Fruit fly (Drosophila melanogaster): ENCODE results near the gene CG13014.

The CG13014 gene

dm6 chrX:16610601-16611058 lies 23.0 kb downstream of the CG13014 start, which contains the start of gene mbt (continued):
- TF ChIP-seq CG6272 (GFP tag; IDR thresholded peaks at IDR 0.05) (no peak), Dref (GFP tag; IDR thresholded peaks at IDR 0.05) (peak; percentile 75), dati (GFP tag; IDR thresholded peaks at IDR 0.05) (no peak), Ets65A (GFP tag) (peak; percentile 35), tap (tag; optimal IDR thresholded peaks at IDR 0.05) (no peak), so (GFP tag; IDR thresholded peaks at IDR 0.05) (no peak), CG18476 (GFP tag; optimal IDR thresholded peaks at IDR 0.05) (no peak), CG1529 (GFP tag; optimal IDR thresholded peaks at IDR 0.05) (no peak), insv (GFP tag; optimal IDR thresholded peaks at IDR 0.05) (peak in 1 of 2 experiments; percentile 56), Fer3 (tag; optimal IDR thresholded peaks at IDR 0.05) (no peak), Mad (GFP tag; optimal IDR thresholded peaks at IDR 0.05) (no peak), sens (GFP tag) (no peak), Hand (GFP tag; optimal IDR thresholded peaks at IDR 0.05) (no peak), CG11247 (GFP tag; IDR thresholded peaks at IDR 0.05) (no peak), CG4360 (GFP tag; IDR thresholded peaks at IDR 0.05) (peak; percentile 94), vvl (GFP tag; IDR thresholded peaks at IDR 0.05) (no peak), amos (GFP tag; IDR thresholded peaks at IDR 0.05; ENCODE audit: partially characterized antibody) (peak; percentile 96), CG12744 (GFP tag; optimal IDR thresholded peaks at IDR 0.05) (no peak), Trl (optimal IDR thresholded peaks at IDR 0.05) (no peak), Trl (GFP tag; optimal IDR thresholded peaks at IDR 0.05) (peak; percentile 12), slou (GFP tag; optimal IDR thresholded peaks at IDR 0.05) (no peak), schlank (tag; optimal IDR thresholded peaks at IDR 0.05) (no peak), pzg (GFP tag; optimal IDR thresholded peaks at IDR 0.05) (peak; percentile 93), CG16779 (GFP tag; IDR thresholded peaks at IDR 0.05) (no peak), Hsf (GFP tag; optimal IDR thresholded peaks at IDR 0.05) (peak; percentile 7), Optix (GFP tag; IDR thresholded peaks at IDR 0.05) (no peak), ash1 (GFP tag; optimal IDR thresholded peaks at IDR 0.05) (no peak), CG15696 (tag; optimal IDR thresholded peaks at IDR 0.05) (no peak), Oli (tag; optimal IDR thresholded peaks at IDR 0.05) (no peak), CG18011 (GFP tag; optimal IDR thresholded peaks at IDR 0.05) (no peak), CG30403 (GFP tag; optimal IDR thresholded peaks at IDR 0.05) (no peak), CG17328 (GFP tag; IDR thresholded peaks at IDR 0.05) (no peak), Poxn (GFP tag; IDR thresholded peaks at IDR 0.05) (no peak), Hr78 (GFP tag; optimal IDR thresholded peaks at IDR 0.05) (no peak), Bteb2 (GFP tag; optimal IDR thresholded peaks at IDR 0.05) (no peak), Atf6 (GFP tag; IDR thresholded peaks at IDR 0.05) (no peak), CG12219 (GFP tag; optimal IDR thresholded peaks at IDR 0.05) (no peak), CG10321 (GFP tag; IDR thresholded peaks at IDR 0.05) (no peak), Taf1 (GFP tag; IDR thresholded peaks at IDR 0.05) (no peak), CG10147 (GFP tag; optimal IDR thresholded peaks at IDR 0.05) (peak; percentile 55), Sry-δ (GFP tag; optimal IDR thresholded peaks at IDR 0.05) (peak; percentile 99), chm (GFP tag; IDR thresholded peaks at IDR 0.05) (no peak), lilli (GFP tag; optimal IDR thresholded peaks at IDR 0.05) (peak; percentile 29), ap (GFP tag; IDR thresholded peaks at IDR 0.05) (no peak), CG9727 (GFP tag; optimal IDR thresholded peaks at IDR 0.05) (no peak), danr (GFP tag; IDR thresholded peaks at IDR 0.05) (no peak), Ssrp (tag; optimal IDR thresholded peaks at IDR 0.05) (no peak), crol (GFP tag; IDR thresholded peaks at IDR 0.05) (no peak), wek (GFP tag; optimal IDR thresholded peaks at IDR 0.05) (no peak), Med (GFP tag) (peak; percentile 89), bsh (GFP tag; optimal IDR thresholded peaks at IDR 0.05) (no peak), chn (GFP tag; optimal IDR thresholded peaks at IDR 0.05) (no peak), CG13287 (GFP tag; IDR thresholded peaks at IDR 0.05; ENCODE audit: partially characterized antibody) (peak; percentile 92)

Measured in whole organism, embryonic.